Comparison of ENCODE assay signal across 1 fruit fly cellular context in genomic region chr3R:23392235-23392634, dm6.
TF ChIP-seq lines count a peak whose summit lies in the region.

No protein-coding gene starts in this region.

TF ChIP-seq in whole organism, prepupa, 60 proteins besides CTCF, POLR2A, EP300 and RAD21 (continued from another document):
- 0 out of 2 replicates have a peak, but pooled peaks have one; percentile 23 for TF ChIP-seq CG11294 (GFP tag; IDR thresholded peaks at IDR 0.05; lab: Robert Waterston, UW)
- no peak; the same call in 1 of the 2 replicates for TF ChIP-seq Gug (GFP tag; IDR thresholded peaks at IDR 0.05; lab: Robert Waterston, UW)
- TF ChIP-seq CG11762 (GFP tag; optimal IDR thresholded peaks at IDR 0.05; lab: Kevin White, UChicago; ENCODE audit: insufficient read depth): no peak
- no peak for TF ChIP-seq fd85E (GFP tag; optimal IDR thresholded peaks at IDR 0.05; lab: Kevin White, UChicago)
- TF ChIP-seq esn (GFP tag; optimal IDR thresholded peaks at IDR 0.05; lab: Kevin White, UChicago): no peak
- peak; percentile 14 for TF ChIP-seq achi (GFP tag; optimal IDR thresholded peaks at IDR 0.05; lab: Kevin White, UChicago)
- TF ChIP-seq Ets21C (GFP tag; optimal IDR thresholded peaks at IDR 0.05; lab: Kevin White, UChicago): no peak
- TF ChIP-seq CG16779 (tag; optimal IDR thresholded peaks at IDR 0.05; lab: Kevin White, UChicago): no peak
- TF ChIP-seq vri (GFP tag; optimal IDR thresholded peaks at IDR 0.05; lab: Kevin White, UChicago): no peak
- TF ChIP-seq Hr4 (GFP tag; optimal IDR thresholded peaks at IDR 0.05; lab: Kevin White, UChicago): no peak
- peak; percentile 39 for TF ChIP-seq Lpt (GFP tag; optimal IDR thresholded peaks at IDR 0.05; lab: Kevin White, UChicago)
- no peak for TF ChIP-seq dsx (GFP tag; optimal IDR thresholded peaks at IDR 0.05; lab: Kevin White, UChicago; ENCODE audit: poor library complexity, severe bottlenecking)
- no peak for TF ChIP-seq fd59A (GFP tag; optimal IDR thresholded peaks at IDR 0.05; lab: Kevin White, UChicago)
- TF ChIP-seq dac (GFP tag; optimal IDR thresholded peaks at IDR 0.05; lab: Kevin White, UChicago): peak; percentile 46
- TF ChIP-seq net (GFP tag; optimal IDR thresholded peaks at IDR 0.05; lab: Kevin White, UChicago): peak; percentile 1
- no peak for TF ChIP-seq svp (GFP tag; lab: Kevin White, UChicago)
